Fruit fly (Drosophila melanogaster) Kc167 (cell line): ENCODE results near the gene CG12581.

Source experiments
- Myc ChIP-seq: fragments of >200 bp; optimal IDR thresholded peaks from 2 replicates; lab custom pipeline; 2017; ENCODE audit warnings: missing external identifiers
- Sin3A ChIP-seq: fragments of >200 bp; optimal IDR thresholded peaks from 2 replicates; lab custom pipeline; 2018; ENCODE audit warnings: missing external identifiers
- h ChIP-seq: fragments of >200 bp; optimal IDR thresholded peaks from 3 replicates; lab custom pipeline; 2018; ENCODE audit warnings: missing external identifiers
- insv ChIP-seq: fragments of >200 bp; optimal IDR thresholded peaks from 3 replicates; lab custom pipeline; 2018; ENCODE audit warnings: missing external identifiers
- psq ChIP-seq: fragments of >200 bp; optimal IDR thresholded peaks from 2 replicates; lab custom pipeline; 2017; ENCODE audit warnings: missing external identifiers
- ttk ChIP-seq: sonication (Bioruptor generic); optimal IDR thresholded peaks from 2 replicates; lab custom pipeline; 2017; ENCODE audit warnings: missing external identifiers

DNA sequence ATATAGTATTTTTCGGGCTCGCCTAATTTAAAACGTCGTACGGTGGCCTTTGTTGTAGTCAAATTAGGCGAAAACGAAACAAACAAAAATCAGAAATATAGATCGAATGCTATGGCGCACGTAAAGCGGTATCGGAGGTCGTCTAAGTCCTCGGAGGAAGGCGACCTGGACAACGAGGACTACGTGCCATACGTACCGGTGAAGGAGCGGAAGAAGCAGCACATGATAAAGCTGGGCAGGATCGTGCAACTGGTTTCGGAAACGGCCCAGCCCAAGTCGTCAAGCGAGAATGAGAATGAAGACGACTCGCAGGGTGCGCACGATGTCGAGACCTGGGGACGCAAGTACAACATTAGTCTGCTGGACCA is 58.6 kb downstream of the CG12581 start, which contains the start of gene abs:
- TF ChIP-seq ttk (lab: Kevin White, UChicago) (no peak), insv (no peak), psq (lab: Kevin White, UChicago) (no peak), Myc (lab: Kevin White, UChicago) (no peak), h (lab: Kevin White, UChicago) (no peak), Sin3A (lab: Kevin White, UChicago) (no peak)
